Fruit fly (Drosophila melanogaster) whole organism: ENCODE results near the gene Trf4-1.

ENCODE experiments used
- CG8478 ChIP-seq: fragments of >200 bp; optimal IDR thresholded peaks from 2 replicates; lab custom pipeline; 2018; ENCODE audit warnings: inconsistent platforms
- Dll ChIP-seq: fragments of >200 bp; optimal IDR thresholded peaks from 2 replicates; lab custom pipeline; 2017
- EcR ChIP-seq, 2 experiments: fragments of >200 bp; optimal IDR thresholded peaks; 2 replicates each; lab custom pipeline; 2017; ENCODE audit warnings: missing biosample characterization in 2 of 2, missing genetic modification characterization in 2 of 2, missing genetic modification reagents in 2 of 2
- pan ChIP-seq: fragments of >200 bp; optimal IDR thresholded peaks from 2 replicates; lab custom pipeline; 2017
- psq ChIP-seq: fragments of >200 bp; optimal IDR thresholded peaks from 2 replicates; lab custom pipeline; 2017
- usp ChIP-seq: fragments of >200 bp; optimal IDR thresholded peaks from 2 replicates; lab custom pipeline; 2017; ENCODE audit warnings: missing biosample characterization, missing genetic modification characterization, mixed read lengths

DNA sequence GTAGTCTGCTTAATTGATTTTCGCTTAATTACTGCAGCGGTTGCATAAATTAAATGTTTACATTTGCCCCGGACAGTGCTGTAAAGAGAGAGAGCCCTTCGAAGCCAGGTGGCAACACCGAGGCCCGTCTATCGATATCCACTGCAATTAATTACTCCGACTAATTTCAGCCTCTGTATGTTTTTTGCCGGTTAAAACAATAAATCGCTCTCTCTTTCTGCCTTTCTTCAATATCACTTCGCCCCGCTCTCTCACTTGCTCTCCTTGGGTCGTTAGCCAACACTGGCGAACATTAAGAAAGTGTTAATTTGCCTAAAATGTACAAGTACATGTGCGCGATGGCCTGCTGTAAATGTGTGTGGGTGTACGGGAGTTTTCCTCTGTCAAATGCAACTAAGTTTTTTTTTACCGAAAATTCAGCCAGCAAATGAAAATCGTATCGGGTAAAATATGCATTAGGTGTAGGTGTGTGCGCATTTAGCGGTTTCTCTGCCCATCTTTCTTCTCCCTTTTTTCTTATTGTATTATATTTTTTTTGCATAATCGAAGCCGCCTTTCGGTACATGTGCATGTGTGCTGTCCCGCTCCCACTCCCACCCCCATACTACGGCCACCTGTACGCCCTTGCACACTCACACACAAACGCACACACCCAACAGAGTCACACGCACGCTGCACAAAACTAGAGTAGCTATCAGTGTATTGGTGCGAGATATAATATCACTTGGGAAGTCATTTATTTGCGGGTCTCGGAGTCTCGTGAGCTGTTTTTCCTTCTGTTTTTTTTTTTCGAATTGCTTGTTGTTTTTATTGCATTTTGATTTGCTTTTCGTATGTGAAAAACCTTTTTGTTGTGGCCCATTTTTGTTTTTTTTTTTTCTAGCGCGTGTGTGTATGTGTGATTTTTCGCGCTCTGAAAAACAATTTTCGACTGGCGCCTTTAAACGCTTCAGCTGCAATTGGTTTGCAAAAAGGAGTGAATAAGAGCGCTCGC lies 1.6 kb downstream of the Trf4-1 start:
- TF ChIP-seq EcR (GFP tag; optimal IDR thresholded peaks at IDR 0.05; lab: Kevin White, UChicago), result no peak
- TF ChIP-seq psq (lab: Kevin White, UChicago), result no peak
- peak; percentile 46 for TF ChIP-seq CG8478 (lab: Kevin White, UChicago)
- no peak for TF ChIP-seq usp
- peak; percentile 54 for TF ChIP-seq Dll (lab: Kevin White, UChicago)
- TF ChIP-seq pan, result no peak
